Fruit fly (Drosophila melanogaster) whole organism, embryonic: ENCODE data around the gene CG7548.

ENCODE experiments used
- BEAF-32 ChIP-seq: fragments of 200-800 bp; sonication (Bioruptor generic); optimal IDR thresholded peaks from 3 replicates; lab custom pipeline; 2017; ENCODE audit warnings: missing biosample characterization, missing genetic modification characterization, mild to moderate bottlenecking, moderate library complexity, missing genetic modification reagents
- CG10267 ChIP-seq: fragments of 200-800 bp; sonication (Bioruptor generic); optimal IDR thresholded peaks from 2 replicates; lab custom pipeline; 2018; ENCODE audit warnings: missing biosample characterization, mild to moderate bottlenecking, missing genetic modification characterization, moderate library complexity
- CG10321 ChIP-seq: fragments of 200-800 bp; sonication (Bioruptor generic); IDR thresholded peaks from 2 replicates; pipeline ENCODE4 v1.3.6; 2022; ENCODE audit warnings: missing biosample characterization, missing genetic modification characterization
- CG12769 ChIP-seq: fragments of 200-800 bp; sonication (Bioruptor generic); optimal IDR thresholded peaks from 2 replicates; lab custom pipeline; 2019; ENCODE audit warnings: missing biosample characterization, mild to moderate bottlenecking, missing genetic modification characterization, moderate library complexity
- CG13894 ChIP-seq: fragments of 200-800 bp; sonication (Bioruptor generic); optimal IDR thresholded peaks from 3 replicates; lab custom pipeline; 2018; ENCODE audit warnings: missing biosample characterization, mild to moderate bottlenecking, missing genetic modification characterization, moderate library complexity
- CG14050 ChIP-seq: fragments of 200-800 bp; sonication (Bioruptor generic); IDR thresholded peaks from 3 replicates; pipeline ENCODE4 v1.3.6; 2022; ENCODE audit warnings: missing biosample characterization, missing genetic modification characterization
- CG15269 ChIP-seq: fragments of 200-800 bp; sonication (Bioruptor generic); optimal IDR thresholded peaks from 2 replicates; lab custom pipeline; 2018; ENCODE audit warnings: missing biosample characterization, mild to moderate bottlenecking, missing genetic modification characterization, moderate library complexity
- CG15479 ChIP-seq: fragments of 200-800 bp; sonication (Bioruptor generic); optimal IDR thresholded peaks from 3 replicates; lab custom pipeline; 2019; ENCODE audit warnings: missing biosample characterization, mild to moderate bottlenecking, missing genetic modification characterization, moderate library complexity
- CG16815 ChIP-seq: fragments of 200-800 bp; sonication (Bioruptor generic); optimal IDR thresholded peaks from 3 replicates; lab custom pipeline; 2017; ENCODE audit warnings: missing biosample characterization, mild to moderate bottlenecking, missing genetic modification characterization
- CG2199 ChIP-seq: fragments of 200-800 bp; sonication (Bioruptor generic); IDR thresholded peaks from 3 replicates; pipeline ENCODE4 v1.3.6; 2022; ENCODE audit warnings: missing biosample characterization, missing genetic modification characterization
- CG32767 ChIP-seq: fragments of 200-800 bp; sonication (Bioruptor generic); IDR thresholded peaks from 2 replicates; pipeline ENCODE4 v1.3.6; 2022; ENCODE audit warnings: missing biosample characterization, missing genetic modification characterization
- CG34422 ChIP-seq: fragments of 200-800 bp; sonication (Bioruptor generic); IDR thresholded peaks from 3 replicates; pipeline ENCODE4 v1.3.6; 2022; ENCODE audit warnings: missing biosample characterization, missing genetic modification characterization
- CG43689 ChIP-seq: fragments of 200-800 bp; sonication (Bioruptor generic); IDR thresholded peaks from 2 replicates; pipeline ENCODE4 v1.3.6; 2022; ENCODE audit warnings: missing biosample characterization, missing genetic modification characterization
- CG4617 ChIP-seq: fragments of 200-800 bp; sonication (Bioruptor generic); optimal IDR thresholded peaks from 3 replicates; lab custom pipeline; 2016; ENCODE audit warnings: missing biosample characterization, missing genetic modification characterization, borderline replicate concordance
- CG6791 ChIP-seq: fragments of 200-800 bp; sonication (Bioruptor generic); IDR thresholded peaks from 3 replicates; pipeline ENCODE4 v1.3.6; 2022; ENCODE audit warnings: missing biosample characterization, missing genetic modification characterization; ENCODE audit not compliant: partially characterized antibody
- CG7372 ChIP-seq: fragments of 200-800 bp; sonication (Bioruptor generic); IDR thresholded peaks from 2 replicates; pipeline ENCODE4 v1.3.6; 2022; ENCODE audit warnings: missing biosample characterization, missing genetic modification characterization
- CG9437 ChIP-seq: fragments of 200-800 bp; sonication (Bioruptor generic); optimal IDR thresholded peaks from 2 replicates; lab custom pipeline; 2018; ENCODE audit warnings: missing biosample characterization, mild to moderate bottlenecking, missing genetic modification characterization
- CHES-1-like ChIP-seq: fragments of 200-800 bp; sonication (Bioruptor generic); optimal IDR thresholded peaks from 2 replicates; lab custom pipeline; 2016; ENCODE audit warnings: missing biosample characterization, missing genetic modification characterization
- Dbx ChIP-seq: fragments of 200-800 bp; sonication (Bioruptor generic); IDR thresholded peaks from 3 replicates; pipeline ENCODE4 v1.3.6; 2022; ENCODE audit warnings: missing biosample characterization, missing genetic modification characterization
- Deaf1 ChIP-seq: fragments of 200-800 bp; optimal IDR thresholded peaks from 3 replicates; lab custom pipeline; 2019; ENCODE audit warnings: missing biosample characterization, mild to moderate bottlenecking, missing genetic modification characterization, moderate library complexity
- Dip3 ChIP-seq: fragments of 200-800 bp; sonication (Bioruptor generic); optimal IDR thresholded peaks from 3 replicates; lab custom pipeline; 2016; ENCODE audit warnings: missing biosample characterization, missing genetic modification characterization
- GATAe ChIP-seq: fragments of 200-800 bp; sonication (Bioruptor generic); conservative IDR thresholded peaks from 2 replicates; pipeline ENCODE4 v1.3.6; 2022; ENCODE audit warnings: missing biosample characterization, missing genetic modification characterization
- Gsc ChIP-seq: fragments of 200-800 bp; sonication (Bioruptor generic); IDR thresholded peaks from 2 replicates; pipeline ENCODE4 v1.3.6; 2022; ENCODE audit warnings: missing biosample characterization, missing genetic modification characterization
- H15 ChIP-seq: fragments of 200-800 bp; sonication (Bioruptor generic); IDR thresholded peaks from 3 replicates; pipeline ENCODE4 v1.3.6; 2022; ENCODE audit warnings: missing biosample characterization, missing genetic modification characterization
- HHEX ChIP-seq: fragments of 200-800 bp; sonication (Bioruptor generic); optimal IDR thresholded peaks from 3 replicates; lab custom pipeline; 2017; ENCODE audit warnings: missing biosample characterization, mild to moderate bottlenecking, missing genetic modification characterization, missing genetic modification reagents
- HLH54F ChIP-seq: fragments of 200-800 bp; sonication (Bioruptor generic); optimal IDR thresholded peaks from 3 replicates; lab custom pipeline; 2016; ENCODE audit warnings: missing biosample characterization, missing genetic modification characterization
- HLHmδ ChIP-seq: fragments of 200-800 bp; sonication (Bioruptor generic); optimal IDR thresholded peaks from 2 replicates; lab custom pipeline; 2018; ENCODE audit warnings: missing biosample characterization, mild to moderate bottlenecking, missing genetic modification characterization, moderate library complexity
- HmgZ ChIP-seq: fragments of 200-800 bp; sonication (Bioruptor generic); optimal IDR thresholded peaks from 2 replicates; lab custom pipeline; 2018; ENCODE audit warnings: missing biosample characterization, mild to moderate bottlenecking, missing genetic modification characterization
- Hr78 ChIP-seq, 2 experiments: fragments of 200-800 bp in 1 of 2; fragments of >200 bp in 1 of 2; sonication (Bioruptor generic) in 1 of 2; optimal IDR thresholded peaks; 2 replicates each; lab custom pipeline; 2017 to 2019; ENCODE audit warnings: missing biosample characterization in 2 of 2, missing genetic modification characterization in 2 of 2, mild to moderate bottlenecking in 1 of 2, moderate library complexity in 1 of 2
- Jarid2 ChIP-seq: fragments of 200-800 bp; sonication (Bioruptor generic); optimal IDR thresholded peaks from 3 replicates; lab custom pipeline; 2017; ENCODE audit warnings: mild to moderate bottlenecking, missing biosample characterization, missing genetic modification reagents, missing genetic modification characterization
- MBD-R2 ChIP-seq: fragments of 200-800 bp; sonication (Bioruptor generic); IDR thresholded peaks from 2 replicates; pipeline ENCODE4 v1.3.6; 2022; ENCODE audit warnings: missing biosample characterization, missing genetic modification characterization
- Med ChIP-seq: fragments of 200-800 bp; sonication (Bioruptor generic); peaks from one replicate; lab custom pipeline; 2016; ENCODE audit warnings: missing biosample characterization, missing genetic modification characterization, mild to moderate bottlenecking, inconsistent platforms, moderate library complexity
- Mrtf ChIP-seq: fragments of 200-800 bp; sonication (Bioruptor generic); IDR thresholded peaks from 3 replicates; pipeline ENCODE4 v1.3.6; 2022; ENCODE audit warnings: missing biosample characterization, missing genetic modification characterization
- NC2β ChIP-seq: fragments of 200-800 bp; sonication (Bioruptor generic); optimal IDR thresholded peaks from 2 replicates; lab custom pipeline; 2016; ENCODE audit warnings: missing biosample characterization, missing genetic modification characterization
- Nf-YC ChIP-seq: fragments of 200-800 bp; optimal IDR thresholded peaks from 3 replicates; lab custom pipeline; 2019; ENCODE audit warnings: missing biosample characterization, mild to moderate bottlenecking, missing genetic modification characterization, moderate library complexity
- Rfx ChIP-seq: fragments of 200-800 bp; sonication (Bioruptor generic); IDR thresholded peaks from 2 replicates; pipeline ENCODE4 v1.3.6; 2022; ENCODE audit warnings: missing biosample characterization, missing genetic modification characterization
- Xbp1 ChIP-seq: fragments of 200-800 bp; sonication (Bioruptor generic); optimal IDR thresholded peaks from 3 replicates; lab custom pipeline; 2016; ENCODE audit warnings: missing biosample characterization, mild to moderate bottlenecking, missing genetic modification characterization
- btn ChIP-seq: fragments of 200-800 bp; sonication (Bioruptor generic); optimal IDR thresholded peaks from 2 replicates; lab custom pipeline; 2016; ENCODE audit warnings: missing biosample characterization, missing genetic modification characterization
- dm ChIP-seq: fragments of 200-800 bp; sonication (Bioruptor generic); optimal IDR thresholded peaks from 3 replicates; lab custom pipeline; 2016; ENCODE audit warnings: missing biosample characterization, missing genetic modification characterization
- dysf ChIP-seq: fragments of 200-800 bp; sonication (Bioruptor generic); IDR thresholded peaks from 3 replicates; pipeline ENCODE4 v1.3.6; 2022; ENCODE audit warnings: missing biosample characterization, missing genetic modification characterization
- gcm2 ChIP-seq: fragments of 200-800 bp; sonication (Bioruptor generic); optimal IDR thresholded peaks from 2 replicates; lab custom pipeline; 2016; ENCODE audit warnings: missing biosample characterization, missing genetic modification characterization
- h ChIP-seq: fragments of >200 bp; optimal IDR thresholded peaks from 2 replicates; lab custom pipeline; 2017
- hb ChIP-seq: fragments of 200-800 bp; sonication (Bioruptor generic); IDR thresholded peaks from 3 replicates; pipeline ENCODE4 v1.3.6; 2022; ENCODE audit warnings: missing biosample characterization, missing genetic modification characterization; ENCODE audit not compliant: partially characterized antibody
- jing ChIP-seq: fragments of 200-800 bp; sonication (Bioruptor generic); optimal IDR thresholded peaks from 2 replicates; lab custom pipeline; 2018; ENCODE audit warnings: missing biosample characterization, mild to moderate bottlenecking, missing genetic modification characterization
- psq ChIP-seq: fragments of 200-800 bp; sonication (Bioruptor generic); optimal IDR thresholded peaks from 2 replicates; lab custom pipeline; 2017; ENCODE audit warnings: missing biosample characterization, missing genetic modification characterization
- ro ChIP-seq: fragments of 200-800 bp; sonication (Bioruptor generic); IDR thresholded peaks from 2 replicates; pipeline ENCODE4 v1.3.6; 2022; ENCODE audit warnings: missing biosample characterization, missing genetic modification characterization
- tgo ChIP-seq: fragments of 200-800 bp; sonication (Bioruptor generic); IDR thresholded peaks from 3 replicates; pipeline ENCODE4 v1.3.6; 2022; ENCODE audit warnings: missing biosample characterization, missing genetic modification characterization
- vnd ChIP-seq: fragments of 200-800 bp; sonication (Bioruptor generic); IDR thresholded peaks from 3 replicates; pipeline ENCODE4 v1.3.6; 2022; ENCODE audit warnings: missing biosample characterization, missing genetic modification characterization; ENCODE audit not compliant: partially characterized antibody
- yki ChIP-seq: fragments of >200 bp; optimal IDR thresholded peaks from 3 replicates; lab custom pipeline; 2018

The CG7548 gene

DNA sequence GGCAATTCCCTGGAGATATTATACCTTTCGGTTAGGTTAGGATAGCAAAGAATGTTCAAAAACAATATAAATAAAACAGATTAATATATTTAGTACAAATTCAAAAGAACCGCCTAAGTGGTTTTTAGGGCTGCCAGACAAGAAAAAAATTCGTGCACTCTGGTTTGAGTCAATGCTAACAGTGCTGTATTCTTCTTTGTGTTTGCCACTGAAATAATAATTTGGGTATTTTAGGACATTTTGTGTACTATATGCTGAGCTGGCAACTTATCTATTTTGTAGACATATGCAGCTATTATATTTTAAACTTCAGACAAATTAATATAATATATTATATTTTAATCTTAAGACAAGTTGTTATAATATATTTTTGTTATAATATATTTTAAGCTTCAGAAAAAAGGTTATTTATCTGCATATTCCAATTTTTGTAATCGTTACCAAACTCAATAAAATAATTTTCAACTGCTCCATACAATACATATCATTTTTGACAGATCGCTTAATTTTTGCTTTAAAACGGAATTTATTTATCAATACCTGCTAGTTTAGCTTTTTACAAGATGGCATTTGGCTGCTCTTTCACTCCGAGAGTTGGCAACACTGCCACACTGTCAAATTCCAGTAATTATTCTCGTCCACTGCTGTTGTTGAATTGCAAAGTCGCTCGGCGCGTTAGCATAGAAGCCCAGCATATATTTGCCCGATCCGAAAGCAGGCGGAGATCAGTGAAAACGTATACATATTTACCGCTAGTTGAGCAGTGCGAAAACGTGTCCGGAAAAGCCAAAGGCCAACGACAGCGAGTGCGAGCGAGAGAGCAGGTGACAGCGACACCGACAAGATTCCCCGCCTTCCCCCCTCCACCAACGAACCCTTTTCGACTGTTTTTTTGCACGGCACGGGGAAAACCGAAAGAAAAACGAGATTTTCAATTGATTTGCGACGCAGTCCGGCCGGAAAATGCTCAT, 4.7 kb upstream of the CG7548 start, which contains the start of gene CG7546 (continued):
- no peak for TF ChIP-seq GATAe (GFP tag; lab: Robert Waterston, UW)
- no peak for TF ChIP-seq psq
- no peak for TF ChIP-seq CG14050 (GFP tag; lab: Robert Waterston, UW)
- no peak for TF ChIP-seq CG15269 (tag; lab: Kevin White, UChicago)
- TF ChIP-seq Mrtf (GFP tag; lab: Robert Waterston, UW), result no peak
- TF ChIP-seq Gsc, result no peak
- TF ChIP-seq HmgZ (tag; lab: Kevin White, UChicago), result no peak
- no peak for TF ChIP-seq hb
- TF ChIP-seq NC2β (GFP tag; lab: Kevin White, UChicago), result peak; percentile 16
- TF ChIP-seq H15 (GFP tag; lab: Robert Waterston, UW), result no peak
- TF ChIP-seq CG10321 (GFP tag; lab: Robert Waterston, UW), result peak; percentile 50; the same call in 1 of the 2 replicates
- no peak for TF ChIP-seq CG12769
- no peak for TF ChIP-seq CG6791 (GFP tag; lab: Robert Waterston, UW)
- peak; percentile 61 for TF ChIP-seq CG10267 (tag; lab: Kevin White, UChicago)
- TF ChIP-seq dysf, result no peak
- peak; percentile 63 for TF ChIP-seq Xbp1 (GFP tag; lab: Kevin White, UChicago)
- TF ChIP-seq BEAF-32 (GFP tag; lab: Kevin White, UChicago), result peak; percentile 36
- TF ChIP-seq HLH54F (GFP tag; lab: Kevin White, UChicago), result peak; percentile 27
- TF ChIP-seq HLHmδ (GFP tag; lab: Kevin White, UChicago), result no peak
- TF ChIP-seq Hr78 (GFP tag; optimal IDR thresholded peaks at IDR 0.05; lab: Kevin White, UChicago), result no peak
- TF ChIP-seq btn (GFP tag; lab: Kevin White, UChicago), result no peak
- TF ChIP-seq gcm2, result no peak
- TF ChIP-seq CG13894 (tag; lab: Kevin White, UChicago), result no peak
- TF ChIP-seq Rfx (GFP tag; lab: Robert Waterston, UW), result peak; percentile 49
- no peak for TF ChIP-seq vnd
- peak; percentile 29 for TF ChIP-seq Deaf1 (tag; lab: Kevin White, UChicago)
- TF ChIP-seq ro (GFP tag; lab: Robert Waterston, UW), result no peak
- no peak for TF ChIP-seq yki
- peak; percentile 6 for TF ChIP-seq CG16815 (GFP tag; lab: Kevin White, UChicago)
- no peak for TF ChIP-seq Dip3 (GFP tag; lab: Kevin White, UChicago)
- no peak for TF ChIP-seq jing
- TF ChIP-seq MBD-R2 (GFP tag; lab: Robert Waterston, UW), result peak; percentile 64
- TF ChIP-seq CG7372 (GFP tag; lab: Robert Waterston, UW), result 0 out of 2 replicates have a peak, but pooled peaks have one; percentile 9
- no peak for TF ChIP-seq CG32767
- TF ChIP-seq CG2199 (GFP tag; lab: Robert Waterston, UW), result no peak
- no peak for TF ChIP-seq tgo
- TF ChIP-seq CG9437, result no peak
- TF ChIP-seq CG34422 (GFP tag; lab: Robert Waterston, UW), result peak; percentile 75; the same call in 2 of the 3 replicates
- peak; percentile 52 for TF ChIP-seq dm (GFP tag; lab: Kevin White, UChicago)
- TF ChIP-seq CG4617, result peak; percentile 91
- no peak for TF ChIP-seq CG43689 (GFP tag; lab: Robert Waterston, UW)
- peak; percentile 75 for TF ChIP-seq Med (GFP tag; lab: Kevin White, UChicago)
- TF ChIP-seq Dbx (GFP tag; lab: Robert Waterston, UW), result 0 out of 3 replicates have a peak, but pooled peaks have one; percentile 18
- TF ChIP-seq Jarid2, result no peak
- TF ChIP-seq HHEX (GFP tag; lab: Kevin White, UChicago), result no peak
- TF ChIP-seq Nf-YC (tag; lab: Kevin White, UChicago), result peak; percentile 22
- peak; percentile 35 for TF ChIP-seq CHES-1-like (GFP tag; lab: Kevin White, UChicago)
- TF ChIP-seq CG15479, result no peak
- TF ChIP-seq h (lab: Kevin White, UChicago), result no peak
